Worm (Caenorhabditis elegans): ENCODE measurements around the gene C46E10.1.

Gene C46E10.1

DNA sequence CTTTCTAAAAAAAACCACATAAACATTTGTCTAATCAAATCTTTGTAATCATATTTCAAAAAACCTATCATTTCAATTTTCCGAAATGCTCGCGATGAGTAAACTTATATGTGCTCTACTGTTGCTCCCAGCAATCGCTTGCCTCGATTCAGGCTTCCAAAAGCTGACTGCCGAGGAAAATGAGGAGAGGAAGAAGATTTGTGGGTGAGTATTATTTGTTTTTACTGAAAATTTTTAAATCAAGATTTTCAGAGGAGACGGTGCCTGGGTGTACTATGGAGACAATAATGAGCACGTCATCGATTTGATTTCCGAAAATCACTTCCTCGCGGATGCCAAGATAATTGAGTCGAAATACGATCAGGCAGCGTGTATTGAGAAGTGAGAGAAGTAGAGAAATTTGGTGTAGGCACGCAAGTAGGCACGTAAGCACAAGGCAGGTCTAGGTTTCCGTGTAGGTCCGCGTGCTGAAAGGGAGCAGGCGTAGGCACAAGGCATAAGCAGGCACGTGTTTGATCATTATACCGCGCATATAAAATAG lies at the start of gene C46E10.1:
Gene C46E10.1, plus strand, starts transcription at position 51 of the 541 bp plus-strand sequence.
- TF ChIP-seq tab-1 (GFP tag; IDR thresholded peaks at IDR 0.05) = no peak
- no peak for TF ChIP-seq klf-2 (GFP tag; conservative IDR thresholded peaks at IDR 0.05)
- no peak for TF ChIP-seq flt-1 (GFP tag; IDR thresholded peaks at IDR 0.05)
- no peak for TF ChIP-seq cog-1 (tag; optimal IDR thresholded peaks at IDR 0.05)
- TF ChIP-seq med-1 (GFP tag; optimal IDR thresholded peaks at IDR 0.05; ENCODE audit: insufficient read depth) = no peak
- no peak for TF ChIP-seq ztf-23 (GFP tag; IDR thresholded peaks at IDR 0.05)
- TF ChIP-seq T22C8.4 (GFP tag; IDR thresholded peaks at IDR 0.05) = no peak
- TF ChIP-seq ref-1 (GFP tag; conservative IDR thresholded peaks at IDR 0.05) = no peak
- TF ChIP-seq ztf-29 (GFP tag; IDR thresholded peaks at IDR 0.05) = no peak

DNA sequence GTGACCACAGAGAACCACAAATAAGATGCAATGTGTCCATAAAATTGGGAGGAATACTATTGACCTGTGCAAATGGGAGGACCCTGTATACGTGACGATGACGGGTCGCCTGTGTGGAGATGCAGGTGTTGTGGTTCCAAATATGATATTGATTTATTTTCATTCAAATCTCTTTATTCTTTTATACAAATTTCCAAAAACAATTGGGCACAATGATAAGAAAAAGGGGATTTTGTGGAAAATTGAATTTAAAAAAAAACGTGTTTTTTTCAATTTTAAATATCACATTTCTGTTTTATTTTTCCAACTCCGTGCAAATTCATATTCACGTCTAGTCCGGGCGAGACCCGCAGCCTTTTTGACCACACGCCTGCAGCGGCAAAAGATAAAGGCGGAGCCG lies 48.8 kb upstream of the C46E10.1 start, which contains the start of gene F19B10.2:
Gene F19B10.2, plus strand, starts transcription at position 301 of the 400 bp plus-strand sequence.
- no peak for TF ChIP-seq klf-2 (GFP tag; conservative IDR thresholded peaks at IDR 0.05)
- TF ChIP-seq T22C8.4 (GFP tag; IDR thresholded peaks at IDR 0.05) = no peak
- no peak for TF ChIP-seq ztf-23 (GFP tag; IDR thresholded peaks at IDR 0.05)
- TF ChIP-seq med-1 (GFP tag; optimal IDR thresholded peaks at IDR 0.05; ENCODE audit: insufficient read depth) = no peak

DNA sequence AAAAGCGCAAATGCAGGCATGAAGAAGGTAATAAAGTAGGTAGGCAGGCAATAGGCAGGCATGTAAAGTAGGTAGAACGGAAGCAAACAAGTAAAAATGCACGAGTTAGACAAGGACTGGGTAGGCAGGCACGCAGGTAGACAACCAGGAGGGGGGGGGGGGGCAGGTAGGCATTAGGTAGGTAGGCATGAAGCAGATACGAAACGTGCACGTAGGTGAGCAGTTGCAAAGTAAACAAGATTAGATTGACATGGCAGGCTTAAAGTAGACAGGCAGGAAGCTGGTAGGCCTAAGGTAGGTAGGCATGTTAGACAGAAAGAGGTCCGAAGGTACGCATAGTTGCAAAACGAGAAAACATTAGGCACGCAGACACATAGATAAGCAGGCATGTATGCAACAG lies 45.0 kb upstream of the C46E10.1 start:
- no peak for TF ChIP-seq flt-1 (GFP tag; IDR thresholded peaks at IDR 0.05)
- no peak for TF ChIP-seq ztf-29 (GFP tag; IDR thresholded peaks at IDR 0.05)
- no peak for TF ChIP-seq ref-1 (GFP tag; conservative IDR thresholded peaks at IDR 0.05)
- no peak for TF ChIP-seq tab-1 (GFP tag; IDR thresholded peaks at IDR 0.05)
- TF ChIP-seq ztf-23 (GFP tag; IDR thresholded peaks at IDR 0.05) = no peak
- TF ChIP-seq klf-2 (GFP tag; conservative IDR thresholded peaks at IDR 0.05) = no peak
- TF ChIP-seq cog-1 (tag; optimal IDR thresholded peaks at IDR 0.05) = no peak
- TF ChIP-seq T22C8.4 (GFP tag; IDR thresholded peaks at IDR 0.05) = no peak

DNA sequence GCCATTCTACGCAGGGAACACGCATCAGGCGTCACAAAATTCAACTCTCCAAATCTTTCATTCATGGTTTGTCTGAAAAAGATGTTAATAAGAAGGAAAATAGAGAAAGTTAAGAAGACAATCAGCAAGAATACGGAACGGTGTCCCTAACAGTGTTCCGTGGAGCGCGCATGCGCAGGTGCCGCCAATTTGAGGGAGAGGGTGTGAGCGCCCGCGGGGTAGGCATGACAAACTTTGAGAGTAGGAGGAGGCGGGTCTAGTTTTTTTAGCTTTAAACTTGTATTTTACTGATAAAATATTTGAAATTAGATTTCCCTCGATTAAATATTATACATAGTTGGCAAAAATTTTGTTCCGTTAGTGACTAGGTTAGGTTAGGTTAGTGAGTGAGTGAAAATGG lies 43.7 kb upstream of the C46E10.1 start:
- TF ChIP-seq ref-1 (GFP tag; conservative IDR thresholded peaks at IDR 0.05) (no peak), flt-1 (GFP tag; IDR thresholded peaks at IDR 0.05) (no peak), klf-2 (GFP tag; conservative IDR thresholded peaks at IDR 0.05) (no peak), med-1 (GFP tag; optimal IDR thresholded peaks at IDR 0.05; ENCODE audit: insufficient read depth) (no peak), ztf-29 (GFP tag; IDR thresholded peaks at IDR 0.05) (no peak), ztf-23 (GFP tag; IDR thresholded peaks at IDR 0.05) (no peak), cog-1 (tag; optimal IDR thresholded peaks at IDR 0.05) (no peak), tab-1 (GFP tag; IDR thresholded peaks at IDR 0.05) (no peak)

DNA sequence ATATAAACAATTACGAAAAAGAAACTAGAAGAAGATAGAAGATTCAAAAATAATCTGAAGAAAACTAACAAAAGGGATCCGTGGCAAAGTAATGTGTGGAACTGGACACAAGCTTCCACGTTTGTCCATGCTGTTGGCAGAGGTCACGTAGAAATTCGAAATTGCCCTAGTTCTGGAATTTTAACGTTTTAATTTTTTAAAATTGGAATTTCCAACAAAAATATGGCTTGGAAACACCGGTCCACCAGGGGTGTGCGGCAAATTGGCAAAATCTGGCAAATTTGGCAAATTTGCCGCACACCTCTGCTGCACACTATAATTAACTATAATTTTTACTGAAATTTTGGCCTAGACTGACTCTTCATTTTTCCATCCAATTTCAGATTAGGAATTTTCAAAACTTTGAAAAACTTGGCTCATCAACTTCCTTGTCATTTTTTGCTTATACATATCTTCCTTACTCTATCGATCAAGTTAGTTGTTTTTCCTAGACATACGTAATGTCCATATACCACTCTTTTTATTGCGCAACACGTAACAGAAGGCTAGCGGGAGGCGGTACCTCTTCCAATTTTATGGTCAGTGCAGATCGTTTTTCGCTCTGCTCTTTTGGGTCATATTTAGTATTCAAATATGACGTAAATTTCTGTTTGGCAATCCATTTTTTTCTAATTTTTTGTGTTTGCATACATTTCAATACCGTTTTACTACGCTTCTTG lies 42.5 kb upstream of the C46E10.1 start, which contains the start of gene F19B10.10:
Gene F19B10.10, minus strand, starts transcription at position 51 of the 719 bp plus-strand sequence.
- TF ChIP-seq tab-1 (GFP tag; IDR thresholded peaks at IDR 0.05) (no peak), med-1 (GFP tag; optimal IDR thresholded peaks at IDR 0.05; ENCODE audit: insufficient read depth) (no peak), ref-1 (GFP tag; conservative IDR thresholded peaks at IDR 0.05) (no peak), T22C8.4 (GFP tag; IDR thresholded peaks at IDR 0.05) (no peak), cog-1 (tag; optimal IDR thresholded peaks at IDR 0.05) (no peak), ztf-23 (GFP tag; IDR thresholded peaks at IDR 0.05) (no peak), klf-2 (GFP tag; conservative IDR thresholded peaks at IDR 0.05) (no peak), flt-1 (GFP tag; IDR thresholded peaks at IDR 0.05) (no peak), ztf-29 (GFP tag; IDR thresholded peaks at IDR 0.05) (no peak)

DNA sequence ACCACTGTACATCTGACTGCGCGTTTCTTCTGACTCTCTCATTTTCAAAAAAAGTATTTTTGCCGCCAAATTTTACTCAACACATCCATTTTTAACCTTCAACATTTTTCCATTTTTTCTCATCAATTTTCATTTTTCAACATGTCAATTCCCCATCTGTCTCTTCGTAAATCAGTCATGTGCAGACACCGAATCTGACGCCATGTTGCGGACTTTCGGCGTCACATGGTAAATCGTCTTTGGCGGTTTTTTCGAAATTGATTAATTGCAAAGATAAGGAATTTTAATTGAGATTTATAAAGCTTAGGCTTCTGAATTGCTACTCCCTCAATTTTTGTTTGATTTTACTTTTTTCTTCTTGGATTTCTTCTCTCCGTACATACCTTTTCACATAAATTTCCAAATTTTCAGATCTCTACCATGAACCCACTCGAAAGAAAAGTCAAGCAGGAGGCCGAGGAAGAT lies 41.2 kb upstream of the C46E10.1 start, which contains the start of gene F19B10.1:
Gene F19B10.1, plus strand, starts transcription at position 415 of the 465 bp plus-strand sequence.
- no peak for TF ChIP-seq tab-1 (GFP tag; IDR thresholded peaks at IDR 0.05)
- TF ChIP-seq cog-1 (tag; optimal IDR thresholded peaks at IDR 0.05) = no peak
- TF ChIP-seq med-1 (GFP tag; optimal IDR thresholded peaks at IDR 0.05; ENCODE audit: insufficient read depth) = no peak
- TF ChIP-seq ztf-23 (GFP tag; IDR thresholded peaks at IDR 0.05) = no peak
- TF ChIP-seq ref-1 (GFP tag; conservative IDR thresholded peaks at IDR 0.05) = no peak
- no peak for TF ChIP-seq flt-1 (GFP tag; IDR thresholded peaks at IDR 0.05)
- no peak for TF ChIP-seq klf-2 (GFP tag; conservative IDR thresholded peaks at IDR 0.05)
- TF ChIP-seq ztf-29 (GFP tag; IDR thresholded peaks at IDR 0.05) = no peak

DNA sequence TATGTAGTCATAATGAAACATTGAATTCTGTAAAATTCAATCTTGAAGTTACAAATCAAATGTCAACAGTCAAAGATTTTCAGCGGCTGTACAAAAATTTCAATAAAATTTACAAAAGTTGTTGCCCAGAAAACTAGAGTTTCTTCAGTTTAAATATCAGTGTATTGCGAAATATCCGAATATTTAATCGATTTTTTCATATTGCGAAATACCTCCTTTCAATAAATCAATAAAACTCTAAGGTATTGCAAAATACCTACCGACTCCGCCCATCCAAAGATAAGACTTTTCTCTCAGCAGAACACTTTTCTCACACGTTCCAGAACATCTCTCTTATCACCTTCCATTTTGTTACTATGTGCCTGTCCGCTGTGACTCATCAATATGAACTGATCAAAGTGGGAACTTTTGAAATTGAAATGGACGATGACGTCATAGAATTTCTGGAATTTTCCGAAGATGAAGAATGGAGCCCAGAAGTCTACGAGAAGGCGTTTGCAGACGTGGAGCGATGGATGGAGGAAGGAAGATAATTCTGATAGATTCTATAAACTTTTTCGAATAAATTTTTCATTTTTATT lies 39.4 kb upstream of the C46E10.1 start:
- TF ChIP-seq med-1 (GFP tag; optimal IDR thresholded peaks at IDR 0.05; ENCODE audit: insufficient read depth) (no peak), ztf-23 (GFP tag; IDR thresholded peaks at IDR 0.05) (no peak), T22C8.4 (GFP tag; IDR thresholded peaks at IDR 0.05) (no peak), klf-2 (GFP tag; conservative IDR thresholded peaks at IDR 0.05) (no peak), tab-1 (GFP tag; IDR thresholded peaks at IDR 0.05) (no peak), cog-1 (tag; optimal IDR thresholded peaks at IDR 0.05) (no peak), ztf-29 (GFP tag; IDR thresholded peaks at IDR 0.05) (no peak), flt-1 (GFP tag; IDR thresholded peaks at IDR 0.05) (no peak), ref-1 (GFP tag; conservative IDR thresholded peaks at IDR 0.05) (no peak)

DNA sequence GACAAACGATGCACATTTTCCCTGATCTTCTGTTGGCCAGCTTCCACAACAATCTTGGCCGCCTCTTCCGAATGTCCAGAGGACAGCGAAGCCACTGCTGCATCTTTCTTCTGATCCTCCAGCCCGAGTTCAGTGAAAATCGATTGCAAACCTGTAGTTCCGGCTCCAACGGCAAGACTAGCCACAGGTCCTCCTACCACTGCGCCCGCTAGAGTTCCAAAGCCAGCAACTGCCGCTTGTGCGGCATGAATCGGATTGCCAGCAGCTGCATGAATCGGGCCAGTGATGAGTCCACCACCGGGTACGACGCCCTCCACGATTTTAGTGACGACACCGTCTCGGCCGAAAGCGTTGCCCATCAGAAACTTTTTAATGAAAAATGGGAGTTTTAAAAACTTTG lies 35.7 kb upstream of the C46E10.1 start, which contains the start of gene ifas-1:
Gene ifas-1, minus strand, starts transcription at position 387 of the 400 bp plus-strand sequence.
- no peak for TF ChIP-seq T22C8.4 (GFP tag; IDR thresholded peaks at IDR 0.05)
- TF ChIP-seq ztf-23 (GFP tag; IDR thresholded peaks at IDR 0.05) = no peak
- no peak for TF ChIP-seq klf-2 (GFP tag; conservative IDR thresholded peaks at IDR 0.05)
- TF ChIP-seq cog-1 (tag; optimal IDR thresholded peaks at IDR 0.05) = no peak
- no peak for TF ChIP-seq flt-1 (GFP tag; IDR thresholded peaks at IDR 0.05)
- no peak for TF ChIP-seq tab-1 (GFP tag; IDR thresholded peaks at IDR 0.05)
- TF ChIP-seq ref-1 (GFP tag; conservative IDR thresholded peaks at IDR 0.05) = no peak
- no peak for TF ChIP-seq med-1 (GFP tag; optimal IDR thresholded peaks at IDR 0.05; ENCODE audit: insufficient read depth)
- TF ChIP-seq ztf-29 (GFP tag; IDR thresholded peaks at IDR 0.05) = no peak

DNA sequence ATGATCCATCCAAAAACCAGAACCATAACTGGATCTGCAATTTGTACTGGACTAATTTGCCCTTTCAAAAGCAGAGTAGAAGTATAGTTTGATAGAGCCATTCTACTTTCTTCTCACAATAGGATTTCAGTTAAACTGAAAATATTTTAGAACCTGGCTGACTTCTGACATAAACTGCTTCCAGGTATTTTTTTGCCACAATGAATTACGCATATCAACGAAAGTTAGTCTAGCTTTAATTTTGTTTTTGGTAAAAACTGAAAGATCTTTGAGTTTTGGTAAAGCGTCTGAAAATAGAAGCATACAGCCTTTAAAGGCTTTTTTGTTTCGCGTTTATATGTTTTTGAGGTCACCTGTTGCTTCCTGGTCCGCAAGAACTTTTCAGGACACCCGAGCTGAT lies 33.4 kb upstream of the C46E10.1 start, which contains the start of gene srx-101:
Gene srx-101, minus strand, starts transcription at position 101 of the 400 bp plus-strand sequence.
- TF ChIP-seq ref-1 (GFP tag; conservative IDR thresholded peaks at IDR 0.05) (no peak), ztf-29 (GFP tag; IDR thresholded peaks at IDR 0.05) (no peak), T22C8.4 (GFP tag; IDR thresholded peaks at IDR 0.05) (no peak), cog-1 (tag; optimal IDR thresholded peaks at IDR 0.05) (no peak), tab-1 (GFP tag; IDR thresholded peaks at IDR 0.05) (no peak), med-1 (GFP tag; optimal IDR thresholded peaks at IDR 0.05; ENCODE audit: insufficient read depth) (no peak), klf-2 (GFP tag; conservative IDR thresholded peaks at IDR 0.05) (no peak), flt-1 (GFP tag; IDR thresholded peaks at IDR 0.05) (no peak), ztf-23 (GFP tag; IDR thresholded peaks at IDR 0.05) (no peak)
